Fruit fly (Drosophila melanogaster): ENCODE results near the gene CG7208.
A peak's percentile ranks its signal among the peaks of the same experiment; 100 is the strongest.

CG7208 gene

dm6 chr3R:18220211-18220749, 34.8 kb upstream of the CG7208 start, which contains the start of the genes CG7988 and CG7183 (continued):
- peak; percentile 98 for TF ChIP-seq CG4617 (GFP tag; optimal IDR thresholded peaks at IDR 0.05; ENCODE audit: borderline replicate concordance)
- TF ChIP-seq Tbp (GFP tag; optimal IDR thresholded peaks at IDR 0.05): no peak
- TF ChIP-seq CG17361 (GFP tag; IDR thresholded peaks at IDR 0.05): peak; percentile 99
- TF ChIP-seq CG1832 (GFP tag; optimal IDR thresholded peaks at IDR 0.05): no peak
- TF ChIP-seq org-1 (GFP tag; optimal IDR thresholded peaks at IDR 0.05): peak; percentile 93
- TF ChIP-seq Dbx (GFP tag; IDR thresholded peaks at IDR 0.05): peak; percentile 98
- peak in 1 of 3 experiments; percentile 99 for TF ChIP-seq lola (GFP tag; optimal IDR thresholded peaks at IDR 0.05)
- peak; percentile 98 for TF ChIP-seq bab2 (GFP tag; optimal IDR thresholded peaks at IDR 0.05)
- no peak for TF ChIP-seq yki (optimal IDR thresholded peaks at IDR 0.05)
- TF ChIP-seq CG1602 (GFP tag; optimal IDR thresholded peaks at IDR 0.05): peak; percentile 99
- TF ChIP-seq Bteb2 (GFP tag; optimal IDR thresholded peaks at IDR 0.05): peak; percentile 97
- peak; percentile 98 for TF ChIP-seq CG8290 (GFP tag; optimal IDR thresholded peaks at IDR 0.05)
- TF ChIP-seq CG8290 (tag; optimal IDR thresholded peaks at IDR 0.05): peak in 1 of 2 experiments; percentile 83
- peak; percentile 99 for TF ChIP-seq Abd-B (GFP tag; optimal IDR thresholded peaks at IDR 0.05)
- peak; percentile 97 for TF ChIP-seq CG12155 (GFP tag; optimal IDR thresholded peaks at IDR 0.05)
- peak; percentile 85 for TF ChIP-seq CG1647 (GFP tag; optimal IDR thresholded peaks at IDR 0.05)
- peak; percentile 48; the same call in 1 of the 2 replicates for TF ChIP-seq CG13287 (GFP tag; IDR thresholded peaks at IDR 0.05; ENCODE audit: partially characterized antibody)
- peak; percentile 60 for TF ChIP-seq CTCF (GFP tag; optimal IDR thresholded peaks at IDR 0.05)
- peak; percentile 94 for TF ChIP-seq gsb (GFP tag; IDR thresholded peaks at IDR 0.05)
- TF ChIP-seq chif (GFP tag; optimal IDR thresholded peaks at IDR 0.05): peak; percentile 93 to 98
- no peak for TF ChIP-seq Trl (optimal IDR thresholded peaks at IDR 0.05)
- peak; percentile 95 for TF ChIP-seq Trl (GFP tag; optimal IDR thresholded peaks at IDR 0.05)
- TF ChIP-seq CG8765 (GFP tag; IDR thresholded peaks at IDR 0.05): peak; percentile 95
- TF ChIP-seq Spps (tag; optimal IDR thresholded peaks at IDR 0.05): peak; percentile 98
- TF ChIP-seq CG10959 (GFP tag; IDR thresholded peaks at IDR 0.05): peak; percentile 97
- TF ChIP-seq Ets97D (GFP tag; optimal IDR thresholded peaks at IDR 0.05): peak; percentile 83
- TF ChIP-seq gro (GFP tag; optimal IDR thresholded peaks at IDR 0.05): peak; percentile 86
- peak; percentile 100 for TF ChIP-seq CG12391 (tag; optimal IDR thresholded peaks at IDR 0.05)
- peak; percentile 96 for TF ChIP-seq lab (GFP tag; optimal IDR thresholded peaks at IDR 0.05)
- peak; percentile 65 for TF ChIP-seq Dip2 (GFP tag; IDR thresholded peaks at IDR 0.05)
- TF ChIP-seq nerfin-2 (GFP tag; IDR thresholded peaks at IDR 0.05; ENCODE audit: partially characterized antibody): no peak
- peak; percentile 89 for TF ChIP-seq Nf-YB (GFP tag; optimal IDR thresholded peaks at IDR 0.05)
- peak; percentile 97 for TF ChIP-seq CG9215 (GFP tag; IDR thresholded peaks at IDR 0.05)
- peak; percentile 96 for TF ChIP-seq CG18764 (GFP tag; optimal IDR thresholded peaks at IDR 0.05)
- peak; percentile 79 for TF ChIP-seq ac (GFP tag; optimal IDR thresholded peaks at IDR 0.05)
- peak; percentile 91 for TF ChIP-seq vfl (GFP tag; optimal IDR thresholded peaks at IDR 0.05)
- TF ChIP-seq CG14667 (GFP tag; IDR thresholded peaks at IDR 0.05): peak; percentile 99
- no peak for TF ChIP-seq sna (GFP tag; IDR thresholded peaks at IDR 0.05; ENCODE audit: partially characterized antibody)
- TF ChIP-seq Poxn (GFP tag; IDR thresholded peaks at IDR 0.05): peak; percentile 92
- TF ChIP-seq ci (GFP tag; IDR thresholded peaks at IDR 0.05): peak; percentile 97
- peak; percentile 88 for TF ChIP-seq CG18011 (GFP tag; optimal IDR thresholded peaks at IDR 0.05)
- peak; percentile 86 for TF ChIP-seq CG17802 (tag; optimal IDR thresholded peaks at IDR 0.05)
- peak; percentile 94 for TF ChIP-seq maf-S (GFP tag; optimal IDR thresholded peaks at IDR 0.05)
- peak; percentile 79 for TF ChIP-seq CG15479 (GFP tag; optimal IDR thresholded peaks at IDR 0.05)
- peak; percentile 99 for TF ChIP-seq CG17829 (tag; optimal IDR thresholded peaks at IDR 0.05)
- peak; percentile 95 for TF ChIP-seq Atf3 (GFP tag; optimal IDR thresholded peaks at IDR 0.05)
- TF ChIP-seq CkIIα-i1 (GFP tag; IDR thresholded peaks at IDR 0.05): peak; percentile 67
- peak in 1 of 2 experiments; percentile 92 for TF ChIP-seq Hr78 (GFP tag; optimal IDR thresholded peaks at IDR 0.05)
- TF ChIP-seq CG6689 (GFP tag; IDR thresholded peaks at IDR 0.05): peak; percentile 99
- TF ChIP-seq YL-1 (GFP tag; optimal IDR thresholded peaks at IDR 0.05): peak; percentile 92
- TF ChIP-seq fd64A (GFP tag; optimal IDR thresholded peaks at IDR 0.05): peak; percentile 60
- peak; percentile 83 for TF ChIP-seq emc (GFP tag; optimal IDR thresholded peaks at IDR 0.05)
